Fruit fly (Drosophila melanogaster) whole organism: ENCODE data around the gene CG34296.

ENCODE experiments used
- Dll ChIP-seq: fragments of >200 bp; optimal IDR thresholded peaks from 2 replicates; lab custom pipeline; 2017
- psq ChIP-seq: fragments of >200 bp; optimal IDR thresholded peaks from 2 replicates; lab custom pipeline; 2017
- usp ChIP-seq: fragments of >200 bp; optimal IDR thresholded peaks from 2 replicates; lab custom pipeline; 2017; ENCODE audit warnings: missing biosample characterization, missing genetic modification characterization, mixed read lengths

dm6 chr3R:29696359-29696758 lies 26.0 kb upstream of the CG34296 start:
- TF ChIP-seq psq (lab: Kevin White, UChicago) (no peak), Dll (no peak), usp (GFP tag; lab: Kevin White, UChicago) (no peak)
